Fruit fly (Drosophila melanogaster): Measurements from ENCODE around the gene CG13877.

DNA sequence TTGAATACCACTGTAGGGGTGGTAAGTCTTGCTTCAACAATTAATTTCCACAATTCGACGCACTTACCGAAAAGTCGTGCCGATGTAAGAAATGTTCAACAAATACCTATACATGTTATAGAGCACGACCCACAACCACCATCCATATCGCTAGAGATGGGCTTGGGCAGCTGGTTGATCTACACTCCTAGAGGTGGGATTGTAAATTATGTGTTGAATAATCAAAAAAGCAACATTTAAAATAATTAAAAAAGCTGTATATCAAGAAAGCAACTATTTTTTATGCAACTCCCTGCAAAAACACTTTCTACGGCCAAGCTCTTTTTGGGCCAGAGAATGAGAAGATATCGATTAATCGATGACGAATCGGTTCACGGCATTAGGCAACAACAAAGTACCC is 33.6 kb upstream of the CG13877 start, which contains the start of the genes CG34140, Mkp and Mtch:
- peak; percentile 73 for TF ChIP-seq kay (GFP tag; ENCODE audit: borderline replicate concordance)
- peak; percentile 92 for TF ChIP-seq bab1 (GFP tag; optimal IDR thresholded peaks at IDR 0.05)
- TF ChIP-seq CG1620 (GFP tag; optimal IDR thresholded peaks at IDR 0.05), result peak; percentile 91
- peak; percentile 86 for TF ChIP-seq CG7101 (tag; optimal IDR thresholded peaks at IDR 0.05)
- no peak for TF ChIP-seq toe (GFP tag; optimal IDR thresholded peaks at IDR 0.05)
- peak; percentile 63 for TF ChIP-seq CG12768 (GFP tag; optimal IDR thresholded peaks at IDR 0.05)

All from whole organism, adult.